Worm (Caenorhabditis elegans) whole organism, L3 larva: ENCODE data around the gene fbxa-113.

ENCODE experiments used
- R02D3.7 ChIP-seq: fragments of 150-350 bp; optimal IDR thresholded peaks from 2 replicates; lab custom pipeline; 2014; ENCODE audit warnings: missing biosample characterization, missing genetic modification characterization
- ama-1 ChIP-seq: fragments of 150-350 bp; optimal IDR thresholded peaks from 2 replicates; lab custom pipeline; 2018
- ceh-16 ChIP-seq: sonication (generic microtip); optimal IDR thresholded peaks from 2 replicates; lab custom pipeline; 2017; ENCODE audit warnings: missing biosample characterization, missing genetic modification characterization
- ceh-82 ChIP-seq: fragments of 150-350 bp; optimal IDR thresholded peaks from 2 replicates; lab custom pipeline; 2014; ENCODE audit warnings: missing biosample characterization, missing genetic modification characterization
- daf-12 ChIP-seq: fragments of 150-350 bp; optimal IDR thresholded peaks from 2 replicates; lab custom pipeline; 2014; ENCODE audit warnings: missing biosample characterization, missing genetic modification reagents, missing genetic modification characterization
- egl-27 ChIP-seq: sonication (generic microtip); optimal IDR thresholded peaks from 4 replicates; lab custom pipeline; 2017; ENCODE audit warnings: missing biosample characterization, missing genetic modification reagents, missing genetic modification characterization
- elt-2 ChIP-seq: sonication (generic microtip); optimal IDR thresholded peaks from 2 replicates; lab custom pipeline; 2016; ENCODE audit warnings: missing genetic modification reagents, mild to moderate bottlenecking, missing genetic modification characterization, missing compliant biosample characterization
- elt-3 ChIP-seq, 3 experiments: fragments of 150-350 bp in 1 of 3; sonication (generic microtip) in 2 of 3; optimal IDR thresholded peaks; 2 replicates in 2 of 3; 4 replicates in 1 of 3; lab custom pipeline; 2014 to 2017; ENCODE audit warnings: missing biosample characterization in 3 of 3, missing genetic modification characterization in 3 of 3
- eor-1 ChIP-seq, 2 experiments: fragments of 150-350 bp; optimal IDR thresholded peaks; 2 replicates each; lab custom pipeline; 2014 to 2018; ENCODE audit warnings: missing biosample characterization in 2 of 2, missing genetic modification characterization in 2 of 2
- fkh-10 ChIP-seq: sonication (generic microtip); optimal IDR thresholded peaks from 2 replicates; lab custom pipeline; 2017; ENCODE audit warnings: missing biosample characterization, missing genetic modification reagents, missing genetic modification characterization
- fkh-2 ChIP-seq: fragments of 150-350 bp; optimal IDR thresholded peaks from 2 replicates; lab custom pipeline; 2014; ENCODE audit warnings: missing biosample characterization, missing genetic modification reagents, missing genetic modification characterization
- fos-1 ChIP-seq: fragments of 150-350 bp; optimal IDR thresholded peaks from 2 replicates; lab custom pipeline; 2014; ENCODE audit warnings: missing biosample characterization, missing genetic modification characterization
- hmg-11 ChIP-seq: sonication (generic microtip); optimal IDR thresholded peaks from 2 replicates; lab custom pipeline; 2016; ENCODE audit warnings: missing genetic modification characterization, missing compliant biosample characterization
- lin-39 ChIP-seq: fragments of 150-350 bp; optimal IDR thresholded peaks from 2 replicates; lab custom pipeline; 2018; ENCODE audit warnings: missing biosample characterization, missing genetic modification reagents, missing genetic modification characterization
- nfya-1 ChIP-seq: sonication (generic microtip); optimal IDR thresholded peaks from 2 replicates; lab custom pipeline; 2017; ENCODE audit warnings: missing genetic modification characterization, mild to moderate bottlenecking, missing compliant biosample characterization, antibody characterized with exemption, moderate library complexity; ENCODE audit not compliant: insufficient read depth
- nhr-11 ChIP-seq: fragments of 150-350 bp; optimal IDR thresholded peaks from 2 replicates; lab custom pipeline; 2014; ENCODE audit warnings: missing biosample characterization, missing genetic modification characterization
- nhr-12 ChIP-seq: fragments of 150-350 bp; optimal IDR thresholded peaks from 2 replicates; lab custom pipeline; 2014; ENCODE audit warnings: missing biosample characterization, missing genetic modification characterization
- nhr-23 ChIP-seq: fragments of 150-350 bp; optimal IDR thresholded peaks from 2 replicates; lab custom pipeline; 2014; ENCODE audit warnings: missing biosample characterization, missing genetic modification reagents, missing genetic modification characterization
- nhr-237 ChIP-seq: fragments of 150-350 bp; optimal IDR thresholded peaks from 2 replicates; lab custom pipeline; 2014; ENCODE audit warnings: missing biosample characterization, missing genetic modification characterization
- nhr-25 ChIP-seq: sonication (generic microtip); optimal IDR thresholded peaks from 2 replicates; lab custom pipeline; 2017; ENCODE audit warnings: missing biosample characterization, missing genetic modification characterization
- nhr-43 ChIP-seq: sonication (generic microtip); optimal IDR thresholded peaks from 2 replicates; lab custom pipeline; 2016; ENCODE audit warnings: mild to moderate bottlenecking, missing genetic modification characterization, missing compliant biosample characterization; ENCODE audit not compliant: poor library complexity, severe bottlenecking
- nhr-67 ChIP-seq: fragments of 150-350 bp; optimal IDR thresholded peaks from 2 replicates; lab custom pipeline; 2014; ENCODE audit warnings: missing biosample characterization, missing genetic modification characterization
- nhr-76 ChIP-seq: fragments of 150-350 bp; sonication (generic microtip); optimal IDR thresholded peaks from 5 replicates; lab custom pipeline; 2014; ENCODE audit warnings: missing biosample characterization, missing genetic modification characterization
- nhr-77 ChIP-seq: fragments of 150-350 bp; optimal IDR thresholded peaks from 2 replicates; lab custom pipeline; 2014; ENCODE audit warnings: missing biosample characterization, missing genetic modification characterization
- pha-4 ChIP-seq: fragments of 150-350 bp; optimal IDR thresholded peaks from 2 replicates; lab custom pipeline; 2014; ENCODE audit warnings: missing biosample characterization, missing genetic modification reagents, missing genetic modification characterization
- pqm-1 ChIP-seq: fragments of 150-350 bp; optimal IDR thresholded peaks from 2 replicates; lab custom pipeline; 2017; ENCODE audit warnings: missing biosample characterization, missing genetic modification characterization, inconsistent platforms
- sea-2 ChIP-seq: fragments of 150-350 bp; sonication (generic microtip); optimal IDR thresholded peaks from 4 replicates; lab custom pipeline; 2014; ENCODE audit warnings: missing biosample characterization, missing genetic modification reagents, missing genetic modification characterization
- snpc-4 ChIP-seq: fragments of 150-350 bp; optimal IDR thresholded peaks from 2 replicates; lab custom pipeline; 2014; ENCODE audit warnings: missing biosample characterization, missing genetic modification characterization
- tbx-2 ChIP-seq: sonication (generic microtip); optimal IDR thresholded peaks from 2 replicates; lab custom pipeline; 2016; ENCODE audit warnings: mild to moderate bottlenecking, missing genetic modification characterization, missing compliant biosample characterization
- unc-39 ChIP-seq: sonication (generic microtip); optimal IDR thresholded peaks from 4 replicates; lab custom pipeline; 2017; ENCODE audit warnings: missing biosample characterization, missing genetic modification characterization
- unc-62 ChIP-seq: fragments of 150-350 bp; sonication (generic microtip); optimal IDR thresholded peaks from 4 replicates; lab custom pipeline; 2014; ENCODE audit warnings: missing biosample characterization, missing genetic modification reagents, missing genetic modification characterization
- ztf-4 ChIP-seq: fragments of 150-350 bp; optimal IDR thresholded peaks from 2 replicates; lab custom pipeline; 2014; ENCODE audit warnings: missing biosample characterization, missing genetic modification characterization

Gene fbxa-113

ce11 chrV:20196671-20197070 is 6.5 kb upstream of the fbxa-113 start, which contains the start of gene ftr-1:
Gene ftr-1 (plus strand): TSS chrV:20196971.
- TF ChIP-seq nhr-77 (tag; lab: Kevin White, UChicago), result no peak
- no peak for TF ChIP-seq fos-1 (tag; lab: Kevin White, UChicago)
- TF ChIP-seq nhr-25 (tag; lab: Kevin White, UChicago), result no peak
- no peak for TF ChIP-seq tbx-2 (tag; lab: Kevin White, UChicago)
- TF ChIP-seq daf-12 (tag; lab: Kevin White, UChicago), result no peak
- TF ChIP-seq ceh-82 (tag; lab: Kevin White, UChicago), result no peak

- TF ChIP-seq fkh-2 (tag; lab: Kevin White, UChicago) (no peak), unc-39 (tag; lab: Kevin White, UChicago) (no peak)
- TF ChIP-seq, all 47 proteins: peak for 0
These were observed 4.2 kb upstream of the fbxa-113 start, which contains the start of gene fog-2 for ce11 chrV:20198954-20199353. Gene fog-2 (plus strand): TSS chrV:20199254.

ce11 chrV:20199658-20200057 is 3.5 kb upstream of the fbxa-113 start:
- TF ChIP-seq nhr-12 (tag; lab: Kevin White, UChicago), result no peak
- no peak for TF ChIP-seq elt-2 (tag; lab: Kevin White, UChicago)

- TF ChIP-seq hmg-11 (tag; lab: Kevin White, UChicago), result no peak
- no peak for TF ChIP-seq R02D3.7
- TF ChIP-seq nhr-11 (tag; lab: Kevin White, UChicago), result no peak
- TF ChIP-seq unc-62 (GFP tag; lab: Kevin White, UChicago), result no peak
These were observed 1.9 kb upstream of the fbxa-113 start, which contains the start of gene fbxa-114 for ce11 chrV:20201316-20201715. Gene fbxa-114 (plus strand): TSS chrV:20201616.

- TF ChIP-seq fkh-10, result no peak
- TF ChIP-seq elt-3 (tag; optimal IDR thresholded peaks at IDR 0.05; lab: Kevin White, UChicago), result no peak
- TF ChIP-seq ceh-82 (tag; lab: Kevin White, UChicago), result no peak
- no peak for TF ChIP-seq nhr-76 (tag; lab: Kevin White, UChicago)
- no peak for TF ChIP-seq lin-39
- no peak for TF ChIP-seq eor-1 (tag; optimal IDR thresholded peaks at IDR 0.05; lab: Kevin White, UChicago)
- TF ChIP-seq ama-1, result no peak
- no peak for TF ChIP-seq nhr-237 (tag; lab: Kevin White, UChicago)
These were observed 2.9 kb downstream of the fbxa-113 start, which contains the start of the genes fbxb-59 and srbc-34 for ce11 chrV:20206086-20206485. Gene fbxb-59 (minus strand): TSS chrV:20206186. Gene srbc-34 (plus strand): TSS chrV:20206318.

ce11 chrV:20212584-20212983 is 9.4 kb downstream of the fbxa-113 start, which contains the start of gene Y113G7B.12:
Gene Y113G7B.12 (minus strand): TSS chrV:20212684.
- TF ChIP-seq egl-27 (tag; lab: Kevin White, UChicago) (no peak), hmg-11 (tag; lab: Kevin White, UChicago) (no peak), nfya-1 (tag; lab: Kevin White, UChicago) (no peak), fkh-10 (no peak), nhr-67 (tag; lab: Kevin White, UChicago) (no peak)

ce11 chrV:20213097-20213496 is 9.9 kb downstream of the fbxa-113 start:
- no peak for TF ChIP-seq elt-3 (tag; optimal IDR thresholded peaks at IDR 0.05; lab: Kevin White, UChicago)
- peak; percentile 66 for TF ChIP-seq elt-2 (tag; lab: Kevin White, UChicago)
- TF ChIP-seq ama-1, result no peak
- TF ChIP-seq pqm-1 (tag; lab: Kevin White, UChicago), result peak; percentile 47
- TF ChIP-seq nfya-1 (tag; lab: Kevin White, UChicago), result no peak
- TF ChIP-seq sea-2, result no peak
- peak; percentile 12 for TF ChIP-seq pha-4
- no peak for TF ChIP-seq ztf-4 (tag; lab: Kevin White, UChicago)
- no peak for TF ChIP-seq egl-27 (tag; lab: Kevin White, UChicago)
- no peak for TF ChIP-seq snpc-4 (tag; lab: Kevin White, UChicago)
- TF ChIP-seq eor-1 (tag; optimal IDR thresholded peaks at IDR 0.05; lab: Kevin White, UChicago), result no peak
- no peak for TF ChIP-seq ceh-16 (tag; lab: Kevin White, UChicago)
- TF ChIP-seq nhr-23 (tag; lab: Kevin White, UChicago), result no peak
- TF ChIP-seq nhr-43 (tag; lab: Kevin White, UChicago), result no peak
- TF ChIP-seq, all 47 proteins: peak for 3
